Fruit fly (Drosophila melanogaster) whole organism, adult: ENCODE results near the gene CG13050.

Source experiments
- CG33017 ChIP-seq: fragments of 200-800 bp; sonication (Bioruptor generic); optimal IDR thresholded peaks from 2 replicates; lab custom pipeline; 2018; ENCODE audit warnings: missing biosample characterization, mild to moderate bottlenecking, missing genetic modification characterization, moderate library complexity
- CG7045 ChIP-seq: fragments of 200-800 bp; sonication (Bioruptor generic); optimal IDR thresholded peaks from 2 replicates; lab custom pipeline; 2017; ENCODE audit warnings: missing biosample characterization, mild to moderate bottlenecking, missing genetic modification characterization
- CG7101 ChIP-seq: fragments of 200-800 bp; sonication (Bioruptor generic); optimal IDR thresholded peaks from 2 replicates; lab custom pipeline; 2018; ENCODE audit warnings: missing biosample characterization, mild to moderate bottlenecking, missing genetic modification characterization, moderate library complexity
- Mnt ChIP-seq: fragments of 200-800 bp; sonication (Bioruptor generic); optimal IDR thresholded peaks from 2 replicates; lab custom pipeline; 2016; ENCODE audit warnings: missing biosample characterization, mild to moderate bottlenecking, missing genetic modification characterization
- bab1 ChIP-seq: fragments of 200-800 bp; sonication (Bioruptor generic); optimal IDR thresholded peaks from 3 replicates; lab custom pipeline; 2019; ENCODE audit warnings: missing biosample characterization, mild to moderate bottlenecking, missing genetic modification characterization, moderate library complexity
- cic ChIP-seq: fragments of 200-800 bp; sonication (Bioruptor generic); optimal IDR thresholded peaks from 2 replicates; lab custom pipeline; 2017; ENCODE audit warnings: missing biosample characterization, mild to moderate bottlenecking, missing genetic modification characterization, moderate library complexity
- kay ChIP-seq: fragments of 200-800 bp; sonication (Bioruptor generic); peaks from one replicate; lab custom pipeline; 2016; ENCODE audit warnings: missing biosample characterization, missing genetic modification characterization, borderline replicate concordance
- pad ChIP-seq: fragments of 200-800 bp; sonication (Bioruptor generic); optimal IDR thresholded peaks from 3 replicates; lab custom pipeline; 2017; ENCODE audit warnings: missing biosample characterization, missing genetic modification characterization, mild to moderate bottlenecking, moderate library complexity, missing genetic modification reagents

dm6 chr3L:16262440-16262839 lies 16.6 kb downstream of the CG13050 start, which contains the start of gene CG13071:
- TF ChIP-seq CG33017 (tag; lab: Kevin White, UChicago) (no peak), bab1 (GFP tag; lab: Kevin White, UChicago) (no peak), kay (no peak), pad (no peak), CG7045 (GFP tag; lab: Kevin White, UChicago) (no peak), CG7101 (tag; lab: Kevin White, UChicago) (no peak), cic (no peak), Mnt (GFP tag; lab: Kevin White, UChicago) (no peak)
